Worm (Caenorhabditis elegans) whole organism, L3 larva: ENCODE measurements around the gene jmjd-5.

ENCODE experiments used
- ceh-9 ChIP-seq: sonication (generic microtip); optimal IDR thresholded peaks from 2 replicates; lab custom pipeline; 2018; ENCODE audit warnings: missing biosample characterization, missing genetic modification characterization
- hmg-11 ChIP-seq: sonication (generic microtip); optimal IDR thresholded peaks from 2 replicates; lab custom pipeline; 2016; ENCODE audit warnings: missing genetic modification characterization, missing compliant biosample characterization
- jun-1 ChIP-seq: fragments of 150-350 bp; optimal IDR thresholded peaks from 2 replicates; lab custom pipeline; 2014; ENCODE audit warnings: missing biosample characterization, missing genetic modification reagents, missing genetic modification characterization
- mdl-1 ChIP-seq: fragments of 150-350 bp; optimal IDR thresholded peaks from 2 replicates; lab custom pipeline; 2014; ENCODE audit warnings: missing biosample characterization, missing genetic modification characterization
- nhr-12 ChIP-seq: fragments of 150-350 bp; optimal IDR thresholded peaks from 2 replicates; lab custom pipeline; 2014; ENCODE audit warnings: missing biosample characterization, missing genetic modification characterization
- nhr-237 ChIP-seq: fragments of 150-350 bp; optimal IDR thresholded peaks from 2 replicates; lab custom pipeline; 2014; ENCODE audit warnings: missing biosample characterization, missing genetic modification characterization
- tbx-2 ChIP-seq: sonication (generic microtip); optimal IDR thresholded peaks from 2 replicates; lab custom pipeline; 2016; ENCODE audit warnings: mild to moderate bottlenecking, missing genetic modification characterization, missing compliant biosample characterization
- unc-62 ChIP-seq: fragments of 150-350 bp; sonication (generic microtip); optimal IDR thresholded peaks from 4 replicates; lab custom pipeline; 2014; ENCODE audit warnings: missing biosample characterization, missing genetic modification reagents, missing genetic modification characterization

- TF ChIP-seq hmg-11 (no peak), tbx-2 (tag; lab: Kevin White, UChicago) (no peak), jun-1 (no peak), unc-62 (no peak), ceh-9 (tag; lab: Kevin White, UChicago) (no peak), nhr-237 (tag; lab: Kevin White, UChicago) (no peak), nhr-12 (tag; lab: Kevin White, UChicago) (no peak), mdl-1 (tag; lab: Kevin White, UChicago) (no peak)
Observed at ce11 chrV:11148971-11149370, 21.7 kb downstream of the jmjd-5 start.
